Fruit fly (Drosophila melanogaster) S2 (cell line): ENCODE measurements around the gene Rai1.

ENCODE experiments used
- CG8478 ChIP-seq: fragments of >200 bp; optimal IDR thresholded peaks from 2 replicates; lab custom pipeline; 2018
- CTCF ChIP-seq, 2 experiments: fragments of >200 bp; optimal IDR thresholded peaks; 2 replicates each; lab custom pipeline; 2018

DNA sequence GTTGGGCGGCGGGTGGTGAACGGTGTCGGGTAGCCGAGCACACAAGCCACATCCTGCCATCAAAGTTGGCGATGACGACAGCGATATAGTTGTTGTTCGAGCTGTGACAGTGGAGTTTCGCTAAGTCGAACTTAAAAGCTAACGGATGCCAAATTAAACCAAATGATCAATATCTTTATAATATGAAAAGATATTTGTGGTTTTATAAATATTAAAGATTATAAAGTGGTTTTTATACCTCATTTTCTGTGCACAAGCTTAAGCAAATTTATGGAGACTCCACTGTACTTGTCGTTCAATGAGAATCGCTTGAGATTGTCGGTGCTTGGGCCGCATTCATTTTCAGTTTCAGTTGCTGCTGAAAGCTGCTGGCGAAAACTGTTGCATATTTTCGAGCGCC is 18.9 kb upstream of the Rai1 start:
- TF ChIP-seq CG8478 (lab: Kevin White, UChicago) (no peak), CTCF (optimal IDR thresholded peaks at IDR 0.05; lab: Kevin White, UChicago) (no peak)
